Worm (Caenorhabditis elegans): ENCODE results near the gene str-27.
A peak's percentile ranks its signal among the peaks of the same experiment; 100 is the strongest.

Gene str-27

ce11 chrV:15710401-15710800 is 25.2 kb downstream of the str-27 start, which contains the start of gene Y6E2A.1:
Y6E2A.1 (minus strand) TSS chrV:15710501.
- TF ChIP-seq xbp-1 (tag; optimal IDR thresholded peaks at IDR 0.05) (no peak), unc-130 (tag; optimal IDR thresholded peaks at IDR 0.05) (no peak), nhr-11 (tag; optimal IDR thresholded peaks at IDR 0.05) (no peak), C34B4.2 (tag; optimal IDR thresholded peaks at IDR 0.05) (no peak), dpl-1 (GFP tag; optimal IDR thresholded peaks at IDR 0.05) (no peak), C16A3.4 (tag; optimal IDR thresholded peaks at IDR 0.05) (no peak), hlh-17 (GFP tag; optimal IDR thresholded peaks at IDR 0.05; ENCODE audit: borderline replicate concordance) (no peak), zag-1 (tag; optimal IDR thresholded peaks at IDR 0.05) (no peak), ceh-8 (GFP tag; optimal IDR thresholded peaks at IDR 0.05) (no peak), isw-1 (GFP tag; IDR thresholded peaks at IDR 0.05) (no peak), jun-1 (tag; optimal IDR thresholded peaks at IDR 0.05) (no peak), sox-4 (tag; optimal IDR thresholded peaks at IDR 0.05) (no peak), unc-86 (tag; optimal IDR thresholded peaks at IDR 0.05) (no peak)

DNA sequence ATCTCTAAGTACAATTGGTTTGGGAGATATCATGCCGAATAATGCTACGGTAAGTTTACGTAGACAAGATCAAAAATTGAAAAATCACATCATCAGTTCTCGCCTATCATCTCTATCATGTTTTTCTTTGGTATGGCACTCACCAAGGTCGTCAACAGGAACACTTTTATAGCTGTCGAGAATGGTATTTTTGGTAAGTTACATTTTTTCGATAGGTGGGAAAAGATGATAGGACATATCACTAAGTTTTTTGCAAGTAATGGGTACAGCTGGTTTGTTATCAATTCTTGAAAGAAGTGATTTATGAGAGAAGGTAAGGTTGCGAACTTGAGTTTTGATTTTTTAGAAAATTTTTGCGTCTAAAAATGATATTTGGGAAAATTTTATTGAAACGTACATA is 27.6 kb downstream of the str-27 start:
- no peak for TF ChIP-seq hlh-17 (GFP tag; optimal IDR thresholded peaks at IDR 0.05; ENCODE audit: borderline replicate concordance)
- no peak for TF ChIP-seq nhr-237 (tag; optimal IDR thresholded peaks at IDR 0.05)
- TF ChIP-seq lin-14 (GFP tag; optimal IDR thresholded peaks at IDR 0.05), result peak; percentile 71
- no peak for TF ChIP-seq hlh-4 (tag; optimal IDR thresholded peaks at IDR 0.05)
- TF ChIP-seq skn-1 (tag; optimal IDR thresholded peaks at IDR 0.05), result no peak
- TF ChIP-seq grh-1 (GFP tag; IDR thresholded peaks at IDR 0.05), result no peak; the same call in 1 of the 2 replicates
- TF ChIP-seq nhr-85 (tag), result peak; percentile 90
- TF ChIP-seq efl-1 (optimal IDR thresholded peaks at IDR 0.05), result no peak
- TF ChIP-seq efl-1 (GFP tag; optimal IDR thresholded peaks at IDR 0.05 in 1 of 2), result peak in 1 of 2 experiments; percentile 21
- no peak for TF ChIP-seq mef-2 (tag; optimal IDR thresholded peaks at IDR 0.05)
- TF ChIP-seq egl-27 (tag; optimal IDR thresholded peaks at IDR 0.05), result no peak
- peak; percentile 54 for TF ChIP-seq pag-3 (tag; optimal IDR thresholded peaks at IDR 0.05; ENCODE audit: borderline replicate concordance, insufficient read depth)
- no peak for TF ChIP-seq nhr-28 (tag; optimal IDR thresholded peaks at IDR 0.05)
- TF ChIP-seq xbp-1 (tag; optimal IDR thresholded peaks at IDR 0.05), result no peak
- TF ChIP-seq lin-13 (GFP tag; optimal IDR thresholded peaks at IDR 0.05), result no peak
- TF ChIP-seq blmp-1 (tag; optimal IDR thresholded peaks at IDR 0.05), result peak; percentile 57
- TF ChIP-seq nhr-19 (GFP tag; conservative IDR thresholded peaks at IDR 0.05), result peak; percentile 38
- no peak for TF ChIP-seq ets-5 (GFP tag; IDR thresholded peaks at IDR 0.05)
- peak in 5 of 6 experiments; percentile 32 to 98 (median 74) for TF ChIP-seq elt-3 (tag; optimal IDR thresholded peaks at IDR 0.05)
- TF ChIP-seq aly-2 (tag; optimal IDR thresholded peaks at IDR 0.05), result no peak
- TF ChIP-seq fkh-4 (tag; optimal IDR thresholded peaks at IDR 0.05; ENCODE audit: borderline replicate concordance), result no peak
- peak; percentile 52 for TF ChIP-seq nhr-71 (tag; optimal IDR thresholded peaks at IDR 0.05)
- peak; percentile 11 for TF ChIP-seq nhr-90 (tag; optimal IDR thresholded peaks at IDR 0.05; ENCODE audit: poor library complexity)
- TF ChIP-seq C16A3.4 (tag; optimal IDR thresholded peaks at IDR 0.05), result no peak
- TF ChIP-seq unc-130 (tag; optimal IDR thresholded peaks at IDR 0.05), result no peak
- peak in 1 of 2 experiments; percentile 46 for TF ChIP-seq lsy-2 (tag; optimal IDR thresholded peaks at IDR 0.05)
- TF ChIP-seq sptf-1 (tag; optimal IDR thresholded peaks at IDR 0.05), result no peak
- TF ChIP-seq egl-13 (tag; optimal IDR thresholded peaks at IDR 0.05), result no peak
- TF ChIP-seq pqm-1 (tag; optimal IDR thresholded peaks at IDR 0.05), result no peak
- TF ChIP-seq zag-1 (tag; optimal IDR thresholded peaks at IDR 0.05), result no peak
- no peak for TF ChIP-seq tlp-1 (tag; optimal IDR thresholded peaks at IDR 0.05)
- TF ChIP-seq nhr-84 (tag; optimal IDR thresholded peaks at IDR 0.05), result no peak
- no peak for TF ChIP-seq isw-1 (GFP tag; IDR thresholded peaks at IDR 0.05)
- TF ChIP-seq nhr-20 (tag; optimal IDR thresholded peaks at IDR 0.05), result peak; percentile 74
- TF ChIP-seq vab-15 (tag; optimal IDR thresholded peaks at IDR 0.05), result no peak
